Worm (Caenorhabditis elegans) whole organism, midembryonic: Measurements from ENCODE around the gene set-13.

Source experiments
- cog-1 ChIP-seq: sonication (generic microtip); optimal IDR thresholded peaks from 2 replicates; lab custom pipeline; 2016; ENCODE audit warnings: missing genetic modification characterization, missing compliant biosample characterization
- klf-2 ChIP-seq: fragments of 200-800 bp; sonication (Bioruptor generic); conservative IDR thresholded peaks from 2 replicates; pipeline ENCODE4 v1.3.6; 2022; ENCODE audit warnings: missing genetic modification reagents, missing genetic modification characterization, missing compliant biosample characterization
- med-1 ChIP-seq: sonication (generic microtip); optimal IDR thresholded peaks from 2 replicates; lab custom pipeline; 2017; ENCODE audit warnings: missing genetic modification characterization, mild to moderate bottlenecking, missing compliant biosample characterization, antibody characterized with exemption, missing genetic modification reagents; ENCODE audit not compliant: insufficient read depth
- tab-1 ChIP-seq: fragments of 200-800 bp; sonication (Bioruptor generic); IDR thresholded peaks from 2 replicates; pipeline ENCODE4 v1.3.6; 2022; ENCODE audit warnings: missing genetic modification characterization, missing compliant biosample characterization
- ztf-29 ChIP-seq: fragments of 200-800 bp; sonication (Bioruptor generic); IDR thresholded peaks from 2 replicates; pipeline ENCODE4 v1.3.6; 2022; ENCODE audit warnings: missing genetic modification reagents, missing genetic modification characterization, missing compliant biosample characterization

ce11 chrII:2769021-2769420 is 47.8 kb upstream of the set-13 start, which contains the start of gene F08D12.7:
- no peak for TF ChIP-seq cog-1 (tag; lab: Kevin White, UChicago)
- no peak for TF ChIP-seq tab-1 (GFP tag; lab: Robert Waterston, UW)
- TF ChIP-seq klf-2 (GFP tag; lab: Robert Waterston, UW): no peak
- TF ChIP-seq ztf-29 (GFP tag; lab: Robert Waterston, UW): no peak
- TF ChIP-seq med-1 (GFP tag; lab: Kevin White, UChicago): no peak
